Worm (Caenorhabditis elegans) whole organism, L4 larva: ENCODE results near the gene nspc-17.

Source experiments
- F10B5.3 ChIP-seq: sonication (generic microtip); optimal IDR thresholded peaks from 2 replicates; lab custom pipeline; 2016; ENCODE audit warnings: mild to moderate bottlenecking, missing genetic modification characterization, missing compliant biosample characterization
- F26F4.8 ChIP-seq: fragments of 200-800 bp; sonication (Bioruptor generic); conservative IDR thresholded peaks from 2 replicates; pipeline ENCODE4 v1.3.6; 2022; ENCODE audit warnings: missing genetic modification characterization, missing compliant biosample characterization
- F37D6.2 ChIP-seq: sonication (generic microtip); optimal IDR thresholded peaks from 2 replicates; lab custom pipeline; 2016; ENCODE audit warnings: mild to moderate bottlenecking, missing genetic modification characterization, missing compliant biosample characterization
- F44E2.7 ChIP-seq: fragments of 200-800 bp; sonication (Bioruptor generic); IDR thresholded peaks from 2 replicates; pipeline ENCODE4 v2.1.2; 2022; ENCODE audit warnings: missing genetic modification characterization, missing compliant biosample characterization
- T26A8.4 ChIP-seq: fragments of 200-800 bp; sonication (Bioruptor generic); IDR thresholded peaks from 2 replicates; pipeline ENCODE4 v1.3.6; 2022; ENCODE audit warnings: missing genetic modification characterization, missing compliant biosample characterization
- Y75B8A.6 ChIP-seq: fragments of 200-800 bp; sonication (Bioruptor generic); IDR thresholded peaks from 2 replicates; pipeline ENCODE4 v1.3.6; 2022; ENCODE audit warnings: missing genetic modification reagents, missing genetic modification characterization, missing compliant biosample characterization
- ama-1 ChIP-seq: fragments of 150-350 bp; optimal IDR thresholded peaks from 2 replicates; lab custom pipeline; 2014; ENCODE audit warnings: inconsistent platforms, mixed read lengths
- arid-1 ChIP-seq: fragments of 200-800 bp; sonication (Bioruptor generic); conservative IDR thresholded peaks from 2 replicates; pipeline ENCODE4 v1.3.6; 2022; ENCODE audit warnings: missing genetic modification reagents, missing genetic modification characterization, missing compliant biosample characterization
- ceh-20 ChIP-seq: fragments of 200-800 bp; sonication (Bioruptor generic); IDR thresholded peaks from 2 replicates; pipeline ENCODE4 v1.3.6; 2022; ENCODE audit warnings: missing genetic modification reagents, missing genetic modification characterization, missing compliant biosample characterization
- ceh-28 ChIP-seq: fragments of 150-350 bp; optimal IDR thresholded peaks from 2 replicates; lab custom pipeline; 2014; ENCODE audit warnings: missing biosample characterization, missing genetic modification reagents, missing genetic modification characterization
- ceh-44 ChIP-seq: fragments of 200-800 bp; sonication (Bioruptor generic); IDR thresholded peaks from 2 replicates; pipeline ENCODE4 v1.3.6; 2022; ENCODE audit warnings: missing genetic modification reagents, missing genetic modification characterization, missing compliant biosample characterization
- ceh-82 ChIP-seq: sonication (generic microtip); optimal IDR thresholded peaks from 2 replicates; lab custom pipeline; 2017; ENCODE audit warnings: missing biosample characterization, missing genetic modification characterization
- daf-12 ChIP-seq: fragments of 150-350 bp; optimal IDR thresholded peaks from 2 replicates; lab custom pipeline; 2014; ENCODE audit warnings: missing biosample characterization, missing genetic modification reagents, missing genetic modification characterization
- daf-16 ChIP-seq, 3 experiments: sonication (generic microtip); optimal IDR thresholded peaks; 2 replicates each; lab custom pipeline; 2016 to 2017; ENCODE audit warnings: missing genetic modification characterization in 3 of 3, missing genetic modification reagents in 3 of 3, mild to moderate bottlenecking in 2 of 3, missing compliant biosample characterization in 2 of 3, missing biosample characterization in 1 of 3, moderate library complexity in 1 of 3
- daf-8 ChIP-seq: fragments of 200-800 bp; sonication (Bioruptor generic); IDR thresholded peaks from 2 replicates; pipeline ENCODE4 v1.3.6; 2022; ENCODE audit warnings: missing genetic modification characterization, missing compliant biosample characterization
- dmd-6 ChIP-seq: fragments of 200-800 bp; sonication (Bioruptor generic); IDR thresholded peaks from 2 replicates; pipeline ENCODE4 v1.3.6; 2022; ENCODE audit warnings: missing genetic modification reagents, missing genetic modification characterization, missing compliant biosample characterization
- duxl-1 ChIP-seq: sonication (generic microtip); optimal IDR thresholded peaks from 2 replicates; lab custom pipeline; 2016; ENCODE audit warnings: mild to moderate bottlenecking, missing genetic modification characterization, moderate library complexity, missing compliant biosample characterization; ENCODE audit not compliant: poor library complexity
- dve-1 ChIP-seq: sonication (generic microtip); optimal IDR thresholded peaks from 2 replicates; lab custom pipeline; 2017; ENCODE audit warnings: antibody characterized with exemption, mild to moderate bottlenecking, missing genetic modification characterization, missing compliant biosample characterization; ENCODE audit not compliant: insufficient read depth
- egl-27 ChIP-seq: sonication (generic microtip); optimal IDR thresholded peaks from 3 replicates; lab custom pipeline; 2017; ENCODE audit warnings: missing biosample characterization, missing genetic modification reagents, missing genetic modification characterization
- hif-1 ChIP-seq, 2 experiments: sonication (generic microtip); optimal IDR thresholded peaks; 2 replicates each; lab custom pipeline; 2016 to 2017; ENCODE audit warnings: missing compliant biosample characterization in 2 of 2, missing genetic modification characterization in 2 of 2, missing genetic modification reagents in 2 of 2, missing genotype in 2 of 2, mild to moderate bottlenecking in 1 of 2
- hlh-30 ChIP-seq: sonication (generic microtip); optimal IDR thresholded peaks from 2 replicates; lab custom pipeline; 2017; ENCODE audit warnings: antibody characterized with exemption, mild to moderate bottlenecking, missing genetic modification characterization, missing compliant biosample characterization; ENCODE audit not compliant: insufficient read depth
- jun-1 ChIP-seq: fragments of 150-350 bp; optimal IDR thresholded peaks from 2 replicates; lab custom pipeline; 2014; ENCODE audit warnings: missing biosample characterization, missing genetic modification reagents, missing genetic modification characterization
- lim-7 ChIP-seq: fragments of 200-800 bp; sonication (Bioruptor generic); IDR thresholded peaks from 2 replicates; pipeline ENCODE4 v1.3.6; 2022; ENCODE audit warnings: missing genetic modification characterization, missing compliant biosample characterization
- lin-13 ChIP-seq: fragments of 150-350 bp; optimal IDR thresholded peaks from 2 replicates; lab custom pipeline; 2014; ENCODE audit warnings: missing biosample characterization, missing genetic modification reagents, missing genetic modification characterization
- lin-15B ChIP-seq: fragments of 150-350 bp; sonication (generic microtip); optimal IDR thresholded peaks from 3 replicates; lab custom pipeline; 2014; ENCODE audit warnings: missing biosample characterization, missing genetic modification characterization
- lin-38 ChIP-seq: fragments of 200-800 bp; sonication (Bioruptor generic); IDR thresholded peaks from 2 replicates; pipeline ENCODE4 v1.3.6; 2022; ENCODE audit warnings: missing genetic modification reagents, missing genetic modification characterization, missing compliant biosample characterization
- lin-39 ChIP-seq: fragments of 150-350 bp; optimal IDR thresholded peaks from 2 replicates; lab custom pipeline; 2014; ENCODE audit warnings: missing biosample characterization, missing genetic modification reagents, missing genetic modification characterization
- lir-3 ChIP-seq: sonication (generic microtip); optimal IDR thresholded peaks from 2 replicates; lab custom pipeline; 2016; ENCODE audit warnings: mild to moderate bottlenecking, missing genetic modification characterization, missing compliant biosample characterization
- madf-5 ChIP-seq, 2 experiments: fragments of 200-800 bp; sonication (Bioruptor generic); IDR thresholded peaks; 2 replicates each; pipeline ENCODE4 v1.3.6; 2022; ENCODE audit warnings: missing compliant biosample characterization in 2 of 2, missing genetic modification characterization in 2 of 2
- mdl-1 ChIP-seq, 2 experiments: fragments of 150-350 bp in 1 of 2; sonication (generic microtip) in 1 of 2; optimal IDR thresholded peaks; 2 replicates each; lab custom pipeline; 2014 to 2017; ENCODE audit warnings: missing biosample characterization in 2 of 2, missing genetic modification characterization in 2 of 2
- mdt-29 ChIP-seq: fragments of 200-800 bp; sonication (Bioruptor generic); IDR thresholded peaks from 2 replicates; pipeline ENCODE4 v1.3.6; 2022; ENCODE audit warnings: missing genetic modification reagents, missing genetic modification characterization, missing compliant biosample characterization
- mep-1 ChIP-seq: fragments of 150-350 bp; sonication (generic microtip); optimal IDR thresholded peaks from 3 replicates; lab custom pipeline; 2014; ENCODE audit warnings: missing biosample characterization, missing genetic modification characterization
- mxl-3 ChIP-seq: fragments of 200-800 bp; sonication (Bioruptor generic); optimal IDR thresholded peaks from 2 replicates; lab custom pipeline; 2018; ENCODE audit warnings: mild to moderate bottlenecking, missing genetic modification characterization, missing compliant biosample characterization
- nhr-10 ChIP-seq: fragments of 150-350 bp; optimal IDR thresholded peaks from 2 replicates; lab custom pipeline; 2014; ENCODE audit warnings: missing biosample characterization, missing genetic modification characterization
- nhr-102 ChIP-seq: sonication (generic microtip); optimal IDR thresholded peaks from 2 replicates; lab custom pipeline; 2016; ENCODE audit warnings: mild to moderate bottlenecking, missing genetic modification characterization, moderate library complexity, missing compliant biosample characterization
- nhr-237 ChIP-seq: sonication (generic microtip); optimal IDR thresholded peaks from 2 replicates; lab custom pipeline; 2017; ENCODE audit warnings: missing biosample characterization, missing genetic modification characterization
- nhr-28 ChIP-seq: fragments of 150-350 bp; optimal IDR thresholded peaks from 2 replicates; lab custom pipeline; 2014; ENCODE audit warnings: missing biosample characterization, missing genetic modification characterization
- nhr-41 ChIP-seq: fragments of 200-800 bp; sonication (Bioruptor generic); IDR thresholded peaks from 2 replicates; pipeline ENCODE4 v1.3.6; 2022; ENCODE audit warnings: missing genetic modification reagents, missing genetic modification characterization, missing compliant biosample characterization
- nhr-48 ChIP-seq: sonication (generic microtip); optimal IDR thresholded peaks from 2 replicates; lab custom pipeline; 2016; ENCODE audit warnings: mild to moderate bottlenecking, missing genetic modification characterization, missing compliant biosample characterization
- pha-4 ChIP-seq, 2 experiments: fragments of 150-350 bp in 1 of 2; fragments of 200-800 bp in 1 of 2; sonication (Bioruptor generic) in 1 of 2; IDR thresholded peaks in 1 of 2; optimal IDR thresholded peaks in 1 of 2; 2 replicates each; pipeline versions ENCODE4 v1.3.6 to Lab custom; 2014 to 2022; ENCODE audit warnings: missing genetic modification characterization in 2 of 2, missing genetic modification reagents in 2 of 2, missing biosample characterization in 1 of 2, missing compliant biosample characterization in 1 of 2
- sdz-12 ChIP-seq: fragments of 200-800 bp; sonication (Bioruptor generic); optimal IDR thresholded peaks from 2 replicates; lab custom pipeline; 2018; ENCODE audit warnings: mild to moderate bottlenecking, missing genetic modification characterization, missing compliant biosample characterization
- set-16 ChIP-seq: fragments of 200-800 bp; sonication (Bioruptor generic); IDR thresholded peaks from 2 replicates; pipeline ENCODE4 v1.3.6; 2022; ENCODE audit warnings: missing genetic modification reagents, missing genetic modification characterization, missing compliant biosample characterization
- skn-1 ChIP-seq: fragments of 150-350 bp; optimal IDR thresholded peaks from 2 replicates; lab custom pipeline; 2014; ENCODE audit warnings: missing biosample characterization, missing genetic modification characterization
- snpc-1.2 ChIP-seq: fragments of 200-800 bp; sonication (Bioruptor generic); IDR thresholded peaks from 2 replicates; pipeline ENCODE4 v1.3.6; 2022; ENCODE audit warnings: missing genetic modification reagents, missing genetic modification characterization, missing compliant biosample characterization
- spr-3 ChIP-seq: fragments of 200-800 bp; sonication (Bioruptor generic); optimal IDR thresholded peaks from 2 replicates; lab custom pipeline; 2018; ENCODE audit warnings: mild to moderate bottlenecking, missing genetic modification characterization, missing compliant biosample characterization
- tag-97 ChIP-seq: fragments of 200-800 bp; sonication (Bioruptor generic); IDR thresholded peaks from 2 replicates; pipeline ENCODE4 v1.3.6; 2022; ENCODE audit warnings: missing genetic modification characterization, missing compliant biosample characterization
- unc-130 ChIP-seq: sonication (generic microtip); optimal IDR thresholded peaks from 2 replicates; lab custom pipeline; 2016; ENCODE audit warnings: missing genetic modification reagents, missing genetic modification characterization, missing compliant biosample characterization
- unc-39 ChIP-seq: sonication (generic microtip); optimal IDR thresholded peaks from 2 replicates; lab custom pipeline; 2017; ENCODE audit warnings: missing biosample characterization, missing genetic modification characterization
- unc-62 ChIP-seq, 3 experiments: fragments of 150-350 bp in 1 of 3; sonication (generic microtip); optimal IDR thresholded peaks in 2 of 3; peaks in 1 of 3; 1 replicate in 1 of 3; 2 replicates in 2 of 3; lab custom pipeline; 2014 to 2017; ENCODE audit warnings: missing biosample characterization in 3 of 3, missing genetic modification characterization in 3 of 3, missing genetic modification reagents in 3 of 3, missing genotype in 1 of 3

Gene nspc-17

ce11 chrX:14502116-14502587, 22.8 kb downstream of the nspc-17 start (continued):
- TF ChIP-seq madf-5 (GFP tag; IDR thresholded peaks at IDR 0.05; lab: Robert Waterston, UW) = no peak
- peak; percentile 92 for TF ChIP-seq nhr-48 (tag; lab: Kevin White, UChicago)
- peak; percentile 97 for TF ChIP-seq dve-1
- no peak for TF ChIP-seq ama-1 (lab: Kevin White, UChicago)
- TF ChIP-seq Y75B8A.6 (GFP tag; lab: Robert Waterston, UW) = no peak
- TF ChIP-seq unc-39 = no peak
- 0 out of 2 replicates have a peak, but pooled peaks have one; percentile 63 for TF ChIP-seq mdt-29 (GFP tag; lab: Robert Waterston, UW)
- peak; percentile 80 for TF ChIP-seq mep-1 (tag; lab: Kevin White, UChicago)
- no peak for TF ChIP-seq F26F4.8 (GFP tag; lab: Robert Waterston, UW)
- peak; percentile 43 for TF ChIP-seq mxl-3
- no peak for TF ChIP-seq jun-1 (tag; lab: Kevin White, UChicago)
- peak in 1 of 2 experiments; percentile 54 for TF ChIP-seq daf-16 (GFP tag; optimal IDR thresholded peaks at IDR 0.05; lab: Kevin White, UChicago)
- peak; percentile 95 for TF ChIP-seq daf-16 (tag; optimal IDR thresholded peaks at IDR 0.05; lab: Kevin White, UChicago)
- no peak for TF ChIP-seq lin-13
- TF ChIP-seq arid-1 (GFP tag; lab: Robert Waterston, UW) = no peak
- no peak for TF ChIP-seq tag-97
- no peak for TF ChIP-seq daf-12 (tag; lab: Kevin White, UChicago)
- TF ChIP-seq unc-62 (GFP tag; optimal IDR thresholded peaks at IDR 0.05 in 1 of 2; lab: Kevin White, UChicago) = peak; percentile 57 to 99
- no peak for TF ChIP-seq unc-62 (tag; optimal IDR thresholded peaks at IDR 0.05; lab: Kevin White, UChicago)
- TF ChIP-seq egl-27 (tag; lab: Kevin White, UChicago) = no peak
- no peak for TF ChIP-seq pha-4 (GFP tag; IDR thresholded peaks at IDR 0.05; lab: Robert Waterston, UW)
- TF ChIP-seq pha-4 (tag; optimal IDR thresholded peaks at IDR 0.05; lab: Kevin White, UChicago) = no peak
- no peak for TF ChIP-seq lim-7
- TF ChIP-seq lin-39 (tag; lab: Kevin White, UChicago) = no peak
- TF ChIP-seq dmd-6 (GFP tag; lab: Robert Waterston, UW) = peak; percentile 94
- no peak for TF ChIP-seq F10B5.3 (tag; lab: Kevin White, UChicago)
- peak; percentile 94 for TF ChIP-seq nhr-102
- TF ChIP-seq skn-1 (tag; lab: Kevin White, UChicago) = no peak
- TF ChIP-seq T26A8.4 (GFP tag; lab: Robert Waterston, UW) = no peak
- TF ChIP-seq unc-130 (GFP tag; lab: Kevin White, UChicago) = no peak
- no peak for TF ChIP-seq lin-15B (tag; lab: Kevin White, UChicago)
- TF ChIP-seq set-16 (GFP tag; lab: Robert Waterston, UW) = no peak
- TF ChIP-seq mdl-1 (tag; optimal IDR thresholded peaks at IDR 0.05; lab: Kevin White, UChicago) = peak in 1 of 2 experiments; percentile 81
- no peak for TF ChIP-seq F37D6.2
- TF ChIP-seq snpc-1.2 = no peak
- no peak for TF ChIP-seq spr-3 (GFP tag; lab: Kevin White, UChicago)
- no peak for TF ChIP-seq nhr-41 (GFP tag; lab: Robert Waterston, UW)
- TF ChIP-seq F44E2.7 = no peak
- TF ChIP-seq ceh-20 (GFP tag; lab: Robert Waterston, UW) = peak; percentile 96
- TF ChIP-seq ceh-44 (GFP tag; lab: Robert Waterston, UW) = no peak
- TF ChIP-seq daf-8 (GFP tag; lab: Robert Waterston, UW) = no peak
- peak; percentile 92 for TF ChIP-seq hlh-30 (tag; lab: Kevin White, UChicago)
- no peak for TF ChIP-seq ceh-28
- TF ChIP-seq lir-3 (tag; lab: Kevin White, UChicago) = no peak
- peak; percentile 92 for TF ChIP-seq nhr-28 (tag; lab: Kevin White, UChicago)
- peak; percentile 47; the same call in 1 of the 2 replicates for TF ChIP-seq lin-38
- TF ChIP-seq hif-1 (tag; optimal IDR thresholded peaks at IDR 0.05; lab: Kevin White, UChicago) = peak in 1 of 2 experiments; percentile 71
- TF ChIP-seq duxl-1 (tag; lab: Kevin White, UChicago) = no peak
- no peak for TF ChIP-seq nhr-237 (tag; lab: Kevin White, UChicago)
- no peak for TF ChIP-seq ceh-82 (tag; lab: Kevin White, UChicago)
- no peak for TF ChIP-seq nhr-10 (tag; lab: Kevin White, UChicago)
- no peak for TF ChIP-seq sdz-12 (GFP tag; lab: Kevin White, UChicago)
